Fruit fly (Drosophila melanogaster): ENCODE measurements around the gene mRpL21.

Gene mRpL21

dm6 chr3L:19216377-19216776 lies 38.5 kb downstream of the mRpL21 start (continued):
- TF ChIP-seq sna (GFP tag; IDR thresholded peaks at IDR 0.05; ENCODE audit: partially characterized antibody) (no peak), CG17186 (GFP tag; optimal IDR thresholded peaks at IDR 0.05) (no peak), CG3281 (GFP tag; optimal IDR thresholded peaks at IDR 0.05) (peak; percentile 67), CG4707 (GFP tag; optimal IDR thresholded peaks at IDR 0.05) (no peak), B-H2 (GFP tag; optimal IDR thresholded peaks at IDR 0.05) (no peak), oc (tag; optimal IDR thresholded peaks at IDR 0.05) (peak; percentile 0), CG16813 (GFP tag; IDR thresholded peaks at IDR 0.05; ENCODE audit: partially characterized antibody) (no peak), aop (GFP tag; IDR thresholded peaks at IDR 0.05) (no peak), peb (GFP tag; IDR thresholded peaks at IDR 0.05) (no peak), Camta (GFP tag; optimal IDR thresholded peaks at IDR 0.05) (no peak), ken (GFP tag; IDR thresholded peaks at IDR 0.05) (0 out of 3 replicates have a peak, but pooled peaks have one; percentile 21), CG6175 (GFP tag; IDR thresholded peaks at IDR 0.05) (no peak), Deaf1 (tag; optimal IDR thresholded peaks at IDR 0.05) (peak; percentile 28), Mad (GFP tag; optimal IDR thresholded peaks at IDR 0.05) (no peak), unpg (GFP tag; optimal IDR thresholded peaks at IDR 0.05) (peak; percentile 64), CG15514 (GFP tag; optimal IDR thresholded peaks at IDR 0.05) (peak; percentile 24), zen (tag; optimal IDR thresholded peaks at IDR 0.05) (no peak), Rfx (GFP tag; IDR thresholded peaks at IDR 0.05) (peak; percentile 67), CG11456 (GFP tag; IDR thresholded peaks at IDR 0.05) (no peak), CG2120 (GFP tag; optimal IDR thresholded peaks at IDR 0.05) (peak; percentile 40), CG14667 (GFP tag; IDR thresholded peaks at IDR 0.05) (no peak), Blimp-1 (GFP tag; optimal IDR thresholded peaks at IDR 0.05) (peak; percentile 48), HmgZ (tag; optimal IDR thresholded peaks at IDR 0.05) (peak; percentile 11), CG17385 (GFP tag; optimal IDR thresholded peaks at IDR 0.05) (peak; percentile 35), CG11504 (tag; optimal IDR thresholded peaks at IDR 0.05) (peak; percentile 69), dysf (GFP tag; IDR thresholded peaks at IDR 0.05) (peak; percentile 47; the same call in 1 of the 3 replicates), Neu2 (GFP tag; optimal IDR thresholded peaks at IDR 0.05; ENCODE audit: borderline replicate concordance) (no peak), az2 (GFP tag; optimal IDR thresholded peaks at IDR 0.05) (peak; percentile 24), CG16815 (GFP tag; optimal IDR thresholded peaks at IDR 0.05) (no peak), CG32767 (GFP tag; IDR thresholded peaks at IDR 0.05) (no peak), Hand (GFP tag; optimal IDR thresholded peaks at IDR 0.05) (no peak), grau (tag; optimal IDR thresholded peaks at IDR 0.05) (peak; percentile 60), toy (GFP tag; IDR thresholded peaks at IDR 0.05) (no peak), TFAM (GFP tag; optimal IDR thresholded peaks at IDR 0.05) (no peak), HmgD (GFP tag; optimal IDR thresholded peaks at IDR 0.05) (no peak), sisA (GFP tag; IDR thresholded peaks at IDR 0.05) (peak; percentile 17; the same call in 1 of the 2 replicates), Pdp1 (GFP tag; optimal IDR thresholded peaks at IDR 0.05) (peak in 1 of 2 experiments; percentile 6), CG10462 (GFP tag; optimal IDR thresholded peaks at IDR 0.05) (no peak), CG34376 (GFP tag; optimal IDR thresholded peaks at IDR 0.05) (no peak), Med (GFP tag) (peak; percentile 69), Nf-YA (GFP tag; IDR thresholded peaks at IDR 0.05) (no peak), CG10565 (GFP tag; optimal IDR thresholded peaks at IDR 0.05) (no peak), CG31365 (tag; optimal IDR thresholded peaks at IDR 0.05) (no peak), CG8388 (GFP tag; optimal IDR thresholded peaks at IDR 0.05) (peak; percentile 33), Hr51 (GFP tag; optimal IDR thresholded peaks at IDR 0.05) (peak in 1 of 2 experiments; percentile 71), CG2875 (GFP tag; optimal IDR thresholded peaks at IDR 0.05) (no peak), phol (tag; optimal IDR thresholded peaks at IDR 0.05) (peak; percentile 58), CG30403 (GFP tag; optimal IDR thresholded peaks at IDR 0.05) (peak; percentile 35), dimm (GFP tag; IDR thresholded peaks at IDR 0.05) (no peak), CG9932 (GFP tag; IDR thresholded peaks at IDR 0.05) (peak; percentile 42; the same call in 1 of the 2 replicates)
